Worm (Caenorhabditis elegans) whole organism, early embryonic: Measurements from ENCODE around the gene athp-2.

ENCODE experiments used
- F13C5.2 ChIP-seq: sonication (generic microtip); optimal IDR thresholded peaks from 2 replicates; lab custom pipeline; 2017; ENCODE audit warnings: mild to moderate bottlenecking, missing genetic modification characterization, inconsistent platforms, missing compliant biosample characterization
- ama-1 ChIP-seq: fragments of 150-350 bp; optimal IDR thresholded peaks from 2 replicates; lab custom pipeline; 2014
- hmbx-1 ChIP-seq: sonication (generic microtip); optimal IDR thresholded peaks from 2 replicates; lab custom pipeline; 2016; ENCODE audit warnings: mild to moderate bottlenecking, missing genetic modification characterization, missing compliant biosample characterization
- hmg-4 ChIP-seq: fragments of 200-800 bp; sonication (Bioruptor generic); optimal IDR thresholded peaks from 2 replicates; lab custom pipeline; 2018; ENCODE audit warnings: mild to moderate bottlenecking, missing genetic modification characterization, missing compliant biosample characterization
- hnd-1 ChIP-seq: sonication (generic microtip); optimal IDR thresholded peaks from 2 replicates; lab custom pipeline; 2016; ENCODE audit warnings: missing genetic modification characterization, missing compliant biosample characterization
- scrt-1 ChIP-seq: fragments of 200-800 bp; sonication (Bioruptor generic); IDR thresholded peaks from 2 replicates; pipeline ENCODE4 v1.3.6; 2022; ENCODE audit warnings: missing genetic modification characterization, missing compliant biosample characterization
- sea-1 ChIP-seq: fragments of 200-800 bp; sonication (Bioruptor generic); conservative IDR thresholded peaks from 2 replicates; pipeline ENCODE4 v1.3.6; 2022; ENCODE audit warnings: missing genetic modification characterization, missing compliant biosample characterization
- tbx-11 ChIP-seq: fragments of 200-800 bp; sonication (Bioruptor generic); IDR thresholded peaks from 2 replicates; pipeline ENCODE4 v1.3.6; 2022; ENCODE audit warnings: missing genetic modification characterization, missing compliant biosample characterization
- tbx-37 ChIP-seq: fragments of 200-800 bp; sonication (Bioruptor generic); conservative IDR thresholded peaks from 2 replicates; pipeline ENCODE4 v1.3.6; 2022; ENCODE audit warnings: missing genetic modification reagents, missing genetic modification characterization, missing compliant biosample characterization
- tra-4 ChIP-seq: sonication (generic microtip); optimal IDR thresholded peaks from 2 replicates; lab custom pipeline; 2017; ENCODE audit warnings: missing genetic modification characterization, missing compliant biosample characterization

DNA sequence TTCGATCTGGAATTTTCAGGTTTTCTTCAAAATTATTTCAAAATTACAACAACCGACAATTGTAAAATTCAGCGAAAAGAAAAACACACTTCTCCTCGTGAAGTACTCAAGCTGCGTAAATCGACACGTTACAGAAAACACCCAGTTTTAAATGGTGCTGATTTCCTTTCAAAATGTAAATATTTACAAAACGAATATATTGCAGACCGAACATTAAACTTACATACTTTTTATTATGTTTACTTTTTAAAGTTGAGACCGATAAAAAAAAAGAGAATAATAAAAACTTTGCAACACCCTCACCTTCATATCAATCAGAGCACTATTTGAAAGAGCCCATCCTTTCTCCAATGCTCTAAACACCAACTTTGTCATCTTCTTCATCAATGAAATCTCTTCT is 30.9 kb downstream of the athp-2 start:
- TF ChIP-seq tra-4 (no peak), ama-1 (no peak), hmbx-1 (tag; lab: Kevin White, UChicago) (no peak), sea-1 (no peak), tbx-37 (GFP tag; lab: Robert Waterston, UW) (no peak), F13C5.2 (tag; lab: Kevin White, UChicago) (no peak), hnd-1 (no peak), scrt-1 (GFP tag; lab: Robert Waterston, UW) (no peak), tbx-11 (GFP tag; lab: Robert Waterston, UW) (no peak), hmg-4 (GFP tag; lab: Kevin White, UChicago) (no peak)
